Fruit fly (Drosophila melanogaster): ENCODE results near the gene yem.

Gene yem

DNA sequence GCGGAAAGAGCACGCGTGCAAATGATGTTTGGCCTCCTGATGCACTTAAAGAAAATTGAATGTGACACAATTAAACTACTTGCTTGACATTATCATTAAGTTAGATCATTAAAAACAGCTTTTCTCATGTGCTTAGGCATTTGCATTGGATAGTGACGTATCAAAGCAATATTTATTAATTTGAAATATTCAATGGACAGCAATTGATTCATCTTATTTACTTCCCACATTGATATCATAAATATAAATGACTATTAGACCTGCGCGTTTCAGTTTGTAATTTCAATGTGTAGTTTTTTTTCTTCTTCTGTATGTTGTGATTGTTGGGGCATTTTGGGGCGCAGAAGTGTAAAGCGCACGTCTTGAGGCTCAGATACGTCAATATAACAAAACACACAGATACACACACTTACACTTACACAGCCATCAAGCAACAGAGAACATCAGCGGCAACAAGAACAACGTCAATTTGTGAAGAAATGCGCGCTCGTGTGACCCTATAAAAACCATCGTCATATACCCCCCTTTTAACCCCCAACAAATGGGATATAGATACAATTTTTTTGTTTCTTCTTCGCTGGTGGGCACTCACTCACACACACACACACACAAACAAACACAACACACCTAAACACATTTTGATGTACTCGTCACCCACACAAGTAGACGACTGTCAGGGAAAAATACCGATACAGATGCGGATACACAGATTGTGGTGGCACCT is 33.6 kb downstream of the yem start (continued):
- TF ChIP-seq insv (GFP tag; optimal IDR thresholded peaks at IDR 0.05) (no peak), B-H1 (GFP tag; IDR thresholded peaks at IDR 0.05) (peak; percentile 44; the same call in 2 of the 3 replicates), ranshi (GFP tag; IDR thresholded peaks at IDR 0.05) (peak; percentile 62; the same call in 1 of the 2 replicates), CG2678 (tag; optimal IDR thresholded peaks at IDR 0.05) (peak; percentile 86), CG14050 (GFP tag; IDR thresholded peaks at IDR 0.05) (0 out of 3 replicates have a peak, but pooled peaks have one; percentile 15), gcm (GFP tag; optimal IDR thresholded peaks at IDR 0.05) (peak; percentile 65), CG4617 (GFP tag; optimal IDR thresholded peaks at IDR 0.05; ENCODE audit: borderline replicate concordance) (no peak), Deaf1 (tag; optimal IDR thresholded peaks at IDR 0.05) (peak; percentile 17), H2.0 (GFP tag; IDR thresholded peaks at IDR 0.05) (peak; percentile 51), wek (GFP tag; optimal IDR thresholded peaks at IDR 0.05) (no peak)

DNA sequence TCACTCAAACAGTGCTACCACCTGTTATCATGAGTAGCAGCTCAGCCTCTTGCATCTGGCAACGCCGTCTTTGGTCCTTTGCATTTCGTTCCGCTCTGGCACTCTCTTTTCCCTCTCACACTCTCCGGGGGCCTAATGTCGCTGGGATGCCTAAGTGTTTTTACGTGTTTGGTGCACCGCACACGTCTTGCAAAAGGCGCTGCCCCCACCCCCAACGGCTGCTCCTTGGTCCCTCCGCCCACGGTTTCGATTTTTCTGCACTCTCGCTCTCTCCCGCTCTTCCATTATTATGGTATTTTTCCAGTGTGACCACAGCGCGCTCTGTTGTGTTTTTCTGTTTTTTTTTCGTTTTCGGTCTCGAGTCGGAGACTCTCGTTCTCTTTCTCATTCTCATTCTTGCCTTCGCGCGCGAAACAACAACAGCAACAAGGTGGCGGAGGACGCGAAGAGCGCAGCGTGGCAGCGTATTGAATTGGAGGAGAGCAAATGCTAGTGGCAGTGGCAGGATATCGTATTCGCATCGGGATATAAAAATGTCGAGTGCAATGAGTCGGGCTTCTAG is 34.7 kb downstream of the yem start:
- TF ChIP-seq HLH4C (GFP tag; IDR thresholded peaks at IDR 0.05; ENCODE audit: partially characterized antibody) (no peak), CG2199 (GFP tag; IDR thresholded peaks at IDR 0.05) (no peak), gfzf (GFP tag; optimal IDR thresholded peaks at IDR 0.05) (peak; percentile 58), nom (GFP tag; optimal IDR thresholded peaks at IDR 0.05) (peak; percentile 76), B-H1 (GFP tag; IDR thresholded peaks at IDR 0.05) (no peak), CG6689 (GFP tag; IDR thresholded peaks at IDR 0.05) (0 out of 2 replicates have a peak, but pooled peaks have one; percentile 23), nau (GFP tag; optimal IDR thresholded peaks at IDR 0.05) (no peak), CG30431 (GFP tag; optimal IDR thresholded peaks at IDR 0.05) (no peak), CG1832 (GFP tag; optimal IDR thresholded peaks at IDR 0.05) (peak; percentile 37), CG2889 (GFP tag; IDR thresholded peaks at IDR 0.05) (no peak), exex (tag; optimal IDR thresholded peaks at IDR 0.05) (no peak), CG6791 (GFP tag; IDR thresholded peaks at IDR 0.05; ENCODE audit: partially characterized antibody) (peak; percentile 47; the same call in 1 of the 3 replicates), CG4360 (GFP tag; IDR thresholded peaks at IDR 0.05) (peak; percentile 70), emc (GFP tag; optimal IDR thresholded peaks at IDR 0.05) (no peak), CG32532 (GFP tag; IDR thresholded peaks at IDR 0.05) (0 out of 2 replicates have a peak, but pooled peaks have one; percentile 12), CG32772 (GFP tag; IDR thresholded peaks at IDR 0.05) (peak; percentile 80), pb (GFP tag; optimal IDR thresholded peaks at IDR 0.05) (peak; percentile 6), sob (GFP tag; IDR thresholded peaks at IDR 0.05) (no peak), CG10979 (tag; optimal IDR thresholded peaks at IDR 0.05) (no peak), repo (GFP tag; optimal IDR thresholded peaks at IDR 0.05) (no peak), Asciz (GFP tag; optimal IDR thresholded peaks at IDR 0.05) (no peak), gsb-n (tag; optimal IDR thresholded peaks at IDR 0.05) (peak; percentile 21), MTF-1 (GFP tag; optimal IDR thresholded peaks at IDR 0.05; ENCODE audit: borderline replicate concordance) (peak; percentile 3), sr (GFP tag; IDR thresholded peaks at IDR 0.05) (0 out of 3 replicates have a peak, but pooled peaks have one; percentile 15), CG14710 (tag; optimal IDR thresholded peaks at IDR 0.05) (peak; percentile 86), CG8388 (GFP tag; optimal IDR thresholded peaks at IDR 0.05) (no peak), lbe (GFP tag; optimal IDR thresholded peaks at IDR 0.05) (peak; percentile 37), CG10565 (GFP tag; optimal IDR thresholded peaks at IDR 0.05) (no peak), CG12236 (GFP tag; optimal IDR thresholded peaks at IDR 0.05) (no peak), CG42726 (GFP tag; IDR thresholded peaks at IDR 0.05; ENCODE audit: partially characterized antibody) (0 out of 2 replicates have a peak, but pooled peaks have one; percentile 20), pfk (GFP tag; optimal IDR thresholded peaks at IDR 0.05) (peak; percentile 53), CG18764 (GFP tag; optimal IDR thresholded peaks at IDR 0.05) (no peak), chinmo (GFP tag; IDR thresholded peaks at IDR 0.05; ENCODE audit: partially characterized antibody) (0 out of 4 replicates have a peak, but pooled peaks have one; percentile 78), crol (GFP tag; IDR thresholded peaks at IDR 0.05) (peak; percentile 55), CG11093 (GFP tag; IDR thresholded peaks at IDR 0.05) (no peak), Deaf1 (tag; optimal IDR thresholded peaks at IDR 0.05) (peak; percentile 28), ewg (GFP tag; optimal IDR thresholded peaks at IDR 0.05) (peak; percentile 11), CG13287 (GFP tag; IDR thresholded peaks at IDR 0.05; ENCODE audit: partially characterized antibody) (peak; percentile 29)

All from whole organism, embryonic.